Fruit fly (Drosophila melanogaster): ENCODE data around the gene MED17.

Gene MED17

DNA sequence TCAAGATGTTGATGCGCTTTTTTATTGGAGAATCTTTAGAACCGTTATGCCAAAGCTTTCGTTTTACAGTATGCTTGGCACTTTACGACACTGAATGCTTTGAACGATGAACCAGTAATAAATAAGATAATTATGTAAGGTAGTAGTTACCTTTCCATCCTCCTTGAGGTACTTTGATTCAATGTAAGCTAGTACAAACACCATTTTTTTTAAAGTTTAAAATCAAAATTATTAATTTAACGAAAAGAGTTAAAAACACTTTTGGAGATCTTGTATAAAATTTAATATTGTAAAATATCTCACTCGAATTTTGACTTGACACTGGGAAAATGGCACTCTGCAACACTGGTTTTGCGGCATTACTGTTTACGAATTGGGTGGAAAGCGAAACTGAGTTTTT is 3.5 kb upstream of the MED17 start, which contains the start of the genes Arp5 and CG7208 (continued):
- TF ChIP-seq CG2875 (GFP tag; optimal IDR thresholded peaks at IDR 0.05) (no peak), nerfin-1 (tag; optimal IDR thresholded peaks at IDR 0.05) (peak; percentile 45), grn (GFP tag; optimal IDR thresholded peaks at IDR 0.05) (no peak), CG11398 (GFP tag; optimal IDR thresholded peaks at IDR 0.05) (no peak), B-H2 (GFP tag; optimal IDR thresholded peaks at IDR 0.05) (peak; percentile 71), jigr1 (GFP tag; IDR thresholded peaks at IDR 0.05) (no peak), nmo (GFP tag; optimal IDR thresholded peaks at IDR 0.05) (peak; percentile 83), tgo (GFP tag; IDR thresholded peaks at IDR 0.05) (peak; percentile 66), CG9727 (GFP tag; optimal IDR thresholded peaks at IDR 0.05) (peak; percentile 64), Bdp1 (GFP tag; optimal IDR thresholded peaks at IDR 0.05) (peak; percentile 38), CG13894 (tag; optimal IDR thresholded peaks at IDR 0.05) (peak; percentile 69), CG8281 (tag; optimal IDR thresholded peaks at IDR 0.05) (no peak), CG16815 (GFP tag; optimal IDR thresholded peaks at IDR 0.05) (peak; percentile 55), D19A (tag; optimal IDR thresholded peaks at IDR 0.05) (no peak), HmgD (GFP tag; optimal IDR thresholded peaks at IDR 0.05) (no peak), Mad (GFP tag; optimal IDR thresholded peaks at IDR 0.05) (peak; percentile 53), CG11093 (GFP tag; IDR thresholded peaks at IDR 0.05) (no peak), CG14965 (GFP tag; optimal IDR thresholded peaks at IDR 0.05; ENCODE audit: borderline replicate concordance) (no peak), gro (GFP tag; optimal IDR thresholded peaks at IDR 0.05) (peak; percentile 47), chm (GFP tag; IDR thresholded peaks at IDR 0.05) (no peak), yki (optimal IDR thresholded peaks at IDR 0.05) (no peak), schlank (tag; optimal IDR thresholded peaks at IDR 0.05) (no peak), wdn (GFP tag; IDR thresholded peaks at IDR 0.05) (peak; percentile 39; the same call in 1 of the 2 replicates), zf30C (GFP tag; optimal IDR thresholded peaks at IDR 0.05) (no peak), CG12769 (tag; optimal IDR thresholded peaks at IDR 0.05) (no peak), nerfin-2 (GFP tag; IDR thresholded peaks at IDR 0.05; ENCODE audit: partially characterized antibody) (no peak), NfI (GFP tag; optimal IDR thresholded peaks at IDR 0.05) (peak; percentile 71), zen (tag; optimal IDR thresholded peaks at IDR 0.05) (peak; percentile 57), CG14014 (GFP tag; IDR thresholded peaks at IDR 0.05) (no peak; the same call in none of the 2 replicates), CG11456 (GFP tag; IDR thresholded peaks at IDR 0.05) (0 out of 3 replicates have a peak, but pooled peaks have one; percentile 59), sqz (GFP tag; optimal IDR thresholded peaks at IDR 0.05) (no peak), ara (GFP tag; IDR thresholded peaks at IDR 0.05) (0 out of 2 replicates have a peak, but pooled peaks have one; percentile 31), HLH4C (GFP tag; IDR thresholded peaks at IDR 0.05; ENCODE audit: partially characterized antibody) (no peak), CG6683 (GFP tag; optimal IDR thresholded peaks at IDR 0.05) (peak; percentile 39), CG17568 (GFP tag; optimal IDR thresholded peaks at IDR 0.05) (no peak), CG10565 (GFP tag; optimal IDR thresholded peaks at IDR 0.05) (no peak), CG8089 (GFP tag; optimal IDR thresholded peaks at IDR 0.05) (no peak), bsh (GFP tag; optimal IDR thresholded peaks at IDR 0.05) (peak in 1 of 2 experiments; percentile 70), CG10979 (tag; optimal IDR thresholded peaks at IDR 0.05) (peak; percentile 53), CG5245 (GFP tag; optimal IDR thresholded peaks at IDR 0.05) (peak; percentile 14), H2.0 (GFP tag; IDR thresholded peaks at IDR 0.05) (no peak), NK7.1 (GFP tag; optimal IDR thresholded peaks at IDR 0.05) (no peak), CG34376 (GFP tag; optimal IDR thresholded peaks at IDR 0.05) (peak; percentile 72), trem (tag; optimal IDR thresholded peaks at IDR 0.05) (peak; percentile 58), CG10462 (GFP tag; optimal IDR thresholded peaks at IDR 0.05) (peak; percentile 44), CG6654 (GFP tag; optimal IDR thresholded peaks at IDR 0.05) (no peak), croc (GFP tag; conservative IDR thresholded peaks at IDR 0.05) (0 out of 3 replicates have a peak, but pooled peaks have one; percentile 19), CG12659 (GFP tag; optimal IDR thresholded peaks at IDR 0.05) (peak; percentile 86), ind (GFP tag; optimal IDR thresholded peaks at IDR 0.05) (peak; percentile 75), CG10543 (GFP tag; optimal IDR thresholded peaks at IDR 0.05) (peak; percentile 63), CG1647 (GFP tag; optimal IDR thresholded peaks at IDR 0.05) (peak; percentile 51)
